Worm (Caenorhabditis elegans) whole organism, L1 larva: ENCODE measurements around the gene C27D8.3.

Experiments
- efl-3 ChIP-seq: fragments of 200-800 bp; sonication (Bioruptor generic); optimal IDR thresholded peaks from 2 replicates; lab custom pipeline; 2018; ENCODE audit warnings: mild to moderate bottlenecking, missing genetic modification characterization, missing compliant biosample characterization
- lsy-2 ChIP-seq, 2 experiments: fragments of 150-350 bp; optimal IDR thresholded peaks; 2 replicates each; lab custom pipeline; 2014; ENCODE audit warnings: missing biosample characterization in 2 of 2, missing genetic modification characterization in 2 of 2
- nhr-47 ChIP-seq: sonication (generic microtip); optimal IDR thresholded peaks from 2 replicates; lab custom pipeline; 2016; ENCODE audit warnings: mild to moderate bottlenecking, missing genetic modification characterization, moderate library complexity, missing compliant biosample characterization
- pqm-1 ChIP-seq: sonication (generic microtip); optimal IDR thresholded peaks from 3 replicates; lab custom pipeline; 2017; ENCODE audit warnings: missing biosample characterization, missing genetic modification characterization
- skn-1 ChIP-seq: fragments of 150-350 bp; optimal IDR thresholded peaks from 2 replicates; lab custom pipeline; 2014; ENCODE audit warnings: missing biosample characterization, missing genetic modification characterization
- zag-1 ChIP-seq: fragments of 150-350 bp; optimal IDR thresholded peaks from 2 replicates; lab custom pipeline; 2014; ENCODE audit warnings: missing biosample characterization, missing genetic modification characterization

ce11 chrIV:12674700-12675099 lies 36.8 kb downstream of the C27D8.3 start, which contains the start of gene T23B5.4:
- no peak for TF ChIP-seq skn-1
- no peak for TF ChIP-seq lsy-2 (tag; optimal IDR thresholded peaks at IDR 0.05; lab: Kevin White, UChicago)
- no peak for TF ChIP-seq nhr-47
- TF ChIP-seq zag-1 (tag; lab: Kevin White, UChicago), result no peak
- no peak for TF ChIP-seq efl-3 (GFP tag; lab: Kevin White, UChicago)
- TF ChIP-seq pqm-1 (tag; lab: Kevin White, UChicago), result no peak
